Worm (Caenorhabditis elegans) whole organism, late embryonic: ENCODE data around the gene col-185.

Experiments
- ceh-48 ChIP-seq: sonication (generic microtip); optimal IDR thresholded peaks from 2 replicates; lab custom pipeline; 2016; ENCODE audit warnings: missing genetic modification characterization, inconsistent platforms, missing compliant biosample characterization
- dmd-4 ChIP-seq: sonication (generic microtip); optimal IDR thresholded peaks from 2 replicates; lab custom pipeline; 2016; ENCODE audit warnings: borderline replicate concordance, missing genetic modification characterization, missing compliant biosample characterization
- elt-2 ChIP-seq: sonication (generic microtip); optimal IDR thresholded peaks from 2 replicates; lab custom pipeline; 2016; ENCODE audit warnings: missing genetic modification reagents, missing genetic modification characterization, missing compliant biosample characterization
- ets-4 ChIP-seq: sonication (generic microtip); optimal IDR thresholded peaks from 2 replicates; lab custom pipeline; 2016; ENCODE audit warnings: missing genetic modification characterization, missing compliant biosample characterization
- hlh-30 ChIP-seq: sonication (generic microtip); optimal IDR thresholded peaks from 2 replicates; lab custom pipeline; 2017; ENCODE audit warnings: antibody characterized with exemption, missing genetic modification characterization, missing compliant biosample characterization; ENCODE audit not compliant: insufficient read depth
- nfya-1 ChIP-seq: sonication (generic microtip); optimal IDR thresholded peaks from 2 replicates; lab custom pipeline; 2017; ENCODE audit warnings: missing genetic modification characterization, mild to moderate bottlenecking, missing compliant biosample characterization, antibody characterized with exemption, moderate library complexity
- rnt-1 ChIP-seq: sonication (generic microtip); optimal IDR thresholded peaks from 2 replicates; lab custom pipeline; 2016; ENCODE audit warnings: missing genetic modification characterization, missing compliant biosample characterization
- unc-86 ChIP-seq: sonication (generic microtip); optimal IDR thresholded peaks from 2 replicates; lab custom pipeline; 2016; ENCODE audit warnings: missing genetic modification characterization, missing compliant biosample characterization
- ztf-16 ChIP-seq: sonication (generic microtip); optimal IDR thresholded peaks from 2 replicates; lab custom pipeline; 2017; ENCODE audit warnings: missing genetic modification characterization, missing compliant biosample characterization

- TF ChIP-seq elt-2 (tag; lab: Kevin White, UChicago) (no peak), rnt-1 (tag; lab: Kevin White, UChicago) (no peak), unc-86 (tag; lab: Kevin White, UChicago) (no peak), hlh-30 (tag; lab: Kevin White, UChicago) (no peak), dmd-4 (tag; lab: Kevin White, UChicago) (no peak), ets-4 (no peak), ztf-16 (tag; lab: Kevin White, UChicago) (no peak), ceh-48 (tag; lab: Kevin White, UChicago) (no peak), nfya-1 (no peak)
These were observed 47.8 kb upstream of the col-185 start for ce11 chrX:13558667-13559066.
